Fruit fly (Drosophila melanogaster) whole organism, prepupa: ENCODE data around the gene nkd.
A peak's percentile ranks its signal among the peaks of the same experiment; 100 is the strongest.

Experiments
- CG10631 ChIP-seq: fragments of 200-800 bp; sonication (Bioruptor generic); optimal IDR thresholded peaks from 2 replicates; lab custom pipeline; 2016; ENCODE audit warnings: missing biosample characterization, missing genetic modification characterization
- CG10669 ChIP-seq: fragments of 200-800 bp; sonication (Bioruptor generic); optimal IDR thresholded peaks from 3 replicates; lab custom pipeline; 2018; ENCODE audit warnings: missing biosample characterization, mild to moderate bottlenecking, missing genetic modification characterization, moderate library complexity
- CG11294 ChIP-seq: fragments of 200-800 bp; sonication (Bioruptor generic); IDR thresholded peaks from 2 replicates; pipeline ENCODE4 v1.3.6; 2022; ENCODE audit warnings: missing biosample characterization, missing genetic modification characterization
- CG11762 ChIP-seq: fragments of 200-800 bp; sonication (Bioruptor generic); optimal IDR thresholded peaks from 3 replicates; lab custom pipeline; 2016; ENCODE audit warnings: missing biosample characterization, missing genetic modification characterization; ENCODE audit not compliant: insufficient read depth
- CG11902 ChIP-seq: fragments of 200-800 bp; sonication (Bioruptor generic); optimal IDR thresholded peaks from 3 replicates; lab custom pipeline; 2016; ENCODE audit warnings: missing biosample characterization, missing genetic modification characterization
- CG15336 ChIP-seq: fragments of 200-800 bp; sonication (Bioruptor generic); IDR thresholded peaks from 2 replicates; pipeline ENCODE4 v1.3.6; 2022; ENCODE audit warnings: missing biosample characterization, missing genetic modification characterization
- CG1621 ChIP-seq: fragments of 200-800 bp; sonication (Bioruptor generic); optimal IDR thresholded peaks from 3 replicates; lab custom pipeline; 2018; ENCODE audit warnings: missing biosample characterization, mild to moderate bottlenecking, missing genetic modification characterization
- CG16779 ChIP-seq: fragments of 200-800 bp; sonication (Bioruptor generic); optimal IDR thresholded peaks from 3 replicates; lab custom pipeline; 2017; ENCODE audit warnings: missing biosample characterization, mild to moderate bottlenecking, missing genetic modification characterization
- CG3032 ChIP-seq: fragments of 200-800 bp; optimal IDR thresholded peaks from 2 replicates; lab custom pipeline; 2019; ENCODE audit warnings: missing biosample characterization, mild to moderate bottlenecking, missing genetic modification characterization, moderate library complexity
- CG31627 ChIP-seq: fragments of 200-800 bp; sonication (Bioruptor generic); optimal IDR thresholded peaks from 3 replicates; lab custom pipeline; 2016; ENCODE audit warnings: missing biosample characterization, missing genetic modification characterization
- CG32006 ChIP-seq: fragments of 200-800 bp; sonication (Bioruptor generic); optimal IDR thresholded peaks from 3 replicates; lab custom pipeline; 2017; ENCODE audit warnings: missing biosample characterization, mild to moderate bottlenecking, missing genetic modification characterization
- CG34406 ChIP-seq: fragments of 200-800 bp; sonication (Bioruptor generic); optimal IDR thresholded peaks from 3 replicates; lab custom pipeline; 2016; ENCODE audit warnings: missing biosample characterization, missing genetic modification characterization
- CG3919 ChIP-seq: fragments of 200-800 bp; sonication (Bioruptor generic); optimal IDR thresholded peaks from 3 replicates; lab custom pipeline; 2016; ENCODE audit warnings: missing biosample characterization, missing genetic modification characterization
- CG6163 ChIP-seq: fragments of 200-800 bp; sonication (Bioruptor generic); IDR thresholded peaks from 3 replicates; pipeline ENCODE4 v1.3.6; 2022; ENCODE audit warnings: missing biosample characterization, missing genetic modification characterization
- CG6276 ChIP-seq: fragments of 200-800 bp; sonication (Bioruptor generic); optimal IDR thresholded peaks from 2 replicates; lab custom pipeline; 2017; ENCODE audit warnings: missing biosample characterization, mild to moderate bottlenecking, missing genetic modification characterization
- CG6792 ChIP-seq: fragments of 200-800 bp; sonication (Bioruptor generic); optimal IDR thresholded peaks from 3 replicates; lab custom pipeline; 2016; ENCODE audit warnings: missing biosample characterization, missing genetic modification characterization
- CG6808 ChIP-seq: fragments of 200-800 bp; sonication (Bioruptor generic); optimal IDR thresholded peaks from 3 replicates; lab custom pipeline; 2017; ENCODE audit warnings: missing biosample characterization, missing genetic modification characterization, mild to moderate bottlenecking, moderate library complexity, missing genetic modification reagents
- CG6854 ChIP-seq: fragments of 200-800 bp; sonication (Bioruptor generic); optimal IDR thresholded peaks from 2 replicates; lab custom pipeline; 2017; ENCODE audit warnings: missing biosample characterization, mild to moderate bottlenecking, missing genetic modification characterization
- CG8119 ChIP-seq: fragments of 200-800 bp; sonication (Bioruptor generic); IDR thresholded peaks from 3 replicates; pipeline ENCODE4 v1.3.6; 2022; ENCODE audit warnings: missing biosample characterization, missing genetic modification characterization
- CG8319 ChIP-seq: fragments of 200-800 bp; sonication (Bioruptor generic); optimal IDR thresholded peaks from 3 replicates; lab custom pipeline; 2016; ENCODE audit warnings: missing biosample characterization, missing genetic modification characterization
- CG8632 ChIP-seq: fragments of 200-800 bp; sonication (Bioruptor generic); optimal IDR thresholded peaks from 3 replicates; lab custom pipeline; 2016; ENCODE audit warnings: missing biosample characterization, missing genetic modification characterization
- CG9139 ChIP-seq: fragments of 200-800 bp; sonication (Bioruptor generic); optimal IDR thresholded peaks from 3 replicates; lab custom pipeline; 2017; ENCODE audit warnings: missing biosample characterization, mild to moderate bottlenecking, missing genetic modification characterization
- Eip75B ChIP-seq: fragments of 200-800 bp; sonication (Bioruptor generic); optimal IDR thresholded peaks from 3 replicates; lab custom pipeline; 2016; ENCODE audit warnings: missing biosample characterization, missing genetic modification characterization
- Eip78C ChIP-seq: fragments of 200-800 bp; sonication (Bioruptor generic); peaks from one replicate; lab custom pipeline; 2016; ENCODE audit warnings: missing biosample characterization, missing genetic modification characterization
- Eip93F ChIP-seq: fragments of 200-800 bp; sonication (Bioruptor generic); optimal IDR thresholded peaks from 2 replicates; lab custom pipeline; 2016; ENCODE audit warnings: missing biosample characterization, mild to moderate bottlenecking, missing genetic modification characterization
- Ets21C ChIP-seq: fragments of 200-800 bp; sonication (Bioruptor generic); optimal IDR thresholded peaks from 3 replicates; lab custom pipeline; 2016; ENCODE audit warnings: missing biosample characterization, missing genetic modification characterization
- Ets96B ChIP-seq: fragments of 200-800 bp; optimal IDR thresholded peaks from 2 replicates; lab custom pipeline; 2019; ENCODE audit warnings: missing biosample characterization, mild to moderate bottlenecking, missing genetic modification characterization, moderate library complexity
- Gug ChIP-seq: fragments of 200-800 bp; sonication (Bioruptor generic); IDR thresholded peaks from 2 replicates; pipeline ENCODE4 v1.3.6; 2022; ENCODE audit warnings: missing biosample characterization, missing genetic modification characterization
- Hr38 ChIP-seq: sonication (Bioruptor generic); optimal IDR thresholded peaks from 2 replicates; lab custom pipeline; 2016; ENCODE audit warnings: missing biosample characterization, missing genetic modification characterization
- Hr39 ChIP-seq: fragments of 200-800 bp; sonication (Bioruptor generic); optimal IDR thresholded peaks from 2 replicates; lab custom pipeline; 2016; ENCODE audit warnings: missing biosample characterization, missing genetic modification characterization
- Hr4 ChIP-seq: fragments of 200-800 bp; sonication (Bioruptor generic); optimal IDR thresholded peaks from 3 replicates; lab custom pipeline; 2016; ENCODE audit warnings: missing biosample characterization, missing genetic modification characterization
- Lpt ChIP-seq: fragments of 200-800 bp; sonication (Bioruptor generic); optimal IDR thresholded peaks from 3 replicates; lab custom pipeline; 2016; ENCODE audit warnings: missing biosample characterization, missing genetic modification characterization
- Met ChIP-seq: fragments of 200-800 bp; sonication (Bioruptor generic); optimal IDR thresholded peaks from 3 replicates; lab custom pipeline; 2016; ENCODE audit warnings: missing biosample characterization, missing genetic modification characterization
- Smox ChIP-seq: fragments of 200-800 bp; sonication (Bioruptor generic); optimal IDR thresholded peaks from 3 replicates; lab custom pipeline; 2016; ENCODE audit warnings: missing biosample characterization, missing genetic modification characterization
- Sox102F ChIP-seq: fragments of 200-800 bp; sonication (Bioruptor generic); optimal IDR thresholded peaks from 2 replicates; lab custom pipeline; 2016; ENCODE audit warnings: missing biosample characterization, mild to moderate bottlenecking, missing genetic modification characterization
- Sox14 ChIP-seq: fragments of 200-800 bp; sonication (Bioruptor generic); optimal IDR thresholded peaks from 3 replicates; lab custom pipeline; 2016; ENCODE audit warnings: missing biosample characterization, missing genetic modification characterization
- achi ChIP-seq: fragments of 200-800 bp; sonication (Bioruptor generic); optimal IDR thresholded peaks from 3 replicates; lab custom pipeline; 2016; ENCODE audit warnings: missing biosample characterization, missing genetic modification characterization
- acj6 ChIP-seq: fragments of 200-800 bp; sonication (Bioruptor generic); optimal IDR thresholded peaks from 3 replicates; lab custom pipeline; 2016; ENCODE audit warnings: missing biosample characterization, missing genetic modification characterization
- dsx ChIP-seq: fragments of 200-800 bp; optimal IDR thresholded peaks from 3 replicates; lab custom pipeline; 2019; ENCODE audit warnings: missing biosample characterization, mild to moderate bottlenecking, missing genetic modification characterization, moderate library complexity; ENCODE audit not compliant: poor library complexity, severe bottlenecking
- eg ChIP-seq: fragments of 200-800 bp; sonication (Bioruptor generic); IDR thresholded peaks from 3 replicates; pipeline ENCODE4 v1.3.6; 2022; ENCODE audit warnings: missing biosample characterization, missing genetic modification characterization
- esn ChIP-seq: fragments of 200-800 bp; sonication (Bioruptor generic); optimal IDR thresholded peaks from 2 replicates; lab custom pipeline; 2016; ENCODE audit warnings: missing biosample characterization, mild to moderate bottlenecking, missing genetic modification characterization, moderate library complexity
- fd59A ChIP-seq: fragments of 200-800 bp; sonication (Bioruptor generic); optimal IDR thresholded peaks from 2 replicates; lab custom pipeline; 2017; ENCODE audit warnings: missing biosample characterization, mild to moderate bottlenecking, missing genetic modification characterization, missing genetic modification reagents
- fd85E ChIP-seq: fragments of 200-800 bp; sonication (Bioruptor generic); optimal IDR thresholded peaks from 3 replicates; lab custom pipeline; 2016; ENCODE audit warnings: missing biosample characterization, missing genetic modification characterization
- fkh ChIP-seq: fragments of 200-800 bp; sonication (Bioruptor generic); optimal IDR thresholded peaks from 3 replicates; lab custom pipeline; 2017; ENCODE audit warnings: missing biosample characterization, mild to moderate bottlenecking, missing genetic modification characterization, moderate library complexity
- lz ChIP-seq: fragments of 200-800 bp; sonication (Bioruptor generic); optimal IDR thresholded peaks from 3 replicates; lab custom pipeline; 2016; ENCODE audit warnings: missing biosample characterization, missing genetic modification characterization
- net ChIP-seq: fragments of 200-800 bp; sonication (Bioruptor generic); optimal IDR thresholded peaks from 3 replicates; lab custom pipeline; 2016; ENCODE audit warnings: missing biosample characterization, missing genetic modification characterization
- pdm3 ChIP-seq: fragments of 200-800 bp; sonication (Bioruptor generic); optimal IDR thresholded peaks from 3 replicates; lab custom pipeline; 2016; ENCODE audit warnings: missing biosample characterization, missing genetic modification characterization
- salr ChIP-seq, 2 experiments: fragments of 200-800 bp; sonication (Bioruptor generic); optimal IDR thresholded peaks; 3 replicates each; lab custom pipeline; 2016 to 2018; ENCODE audit warnings: missing biosample characterization in 2 of 2, missing genetic modification characterization in 2 of 2, mild to moderate bottlenecking in 1 of 2
- spab ChIP-seq: fragments of 200-800 bp; sonication (Bioruptor generic); optimal IDR thresholded peaks from 2 replicates; lab custom pipeline; 2017; ENCODE audit warnings: missing biosample characterization, mild to moderate bottlenecking, missing genetic modification characterization, missing genetic modification reagents
- ss ChIP-seq, 2 experiments: fragments of 200-800 bp; sonication (Bioruptor generic); optimal IDR thresholded peaks; 2 replicates in 1 of 2; 3 replicates in 1 of 2; lab custom pipeline; 2017 to 2018; ENCODE audit warnings: mild to moderate bottlenecking in 2 of 2, missing biosample characterization in 2 of 2, missing genetic modification characterization in 2 of 2, moderate library complexity in 1 of 2
- svp ChIP-seq: fragments of 200-800 bp; sonication (Bioruptor generic); peaks from one replicate; lab custom pipeline; 2016; ENCODE audit warnings: missing biosample characterization, missing genetic modification characterization
- topi ChIP-seq: fragments of 200-800 bp; sonication (Bioruptor generic); optimal IDR thresholded peaks from 3 replicates; lab custom pipeline; 2016; ENCODE audit warnings: missing biosample characterization, missing genetic modification characterization

nkd gene

DNA sequence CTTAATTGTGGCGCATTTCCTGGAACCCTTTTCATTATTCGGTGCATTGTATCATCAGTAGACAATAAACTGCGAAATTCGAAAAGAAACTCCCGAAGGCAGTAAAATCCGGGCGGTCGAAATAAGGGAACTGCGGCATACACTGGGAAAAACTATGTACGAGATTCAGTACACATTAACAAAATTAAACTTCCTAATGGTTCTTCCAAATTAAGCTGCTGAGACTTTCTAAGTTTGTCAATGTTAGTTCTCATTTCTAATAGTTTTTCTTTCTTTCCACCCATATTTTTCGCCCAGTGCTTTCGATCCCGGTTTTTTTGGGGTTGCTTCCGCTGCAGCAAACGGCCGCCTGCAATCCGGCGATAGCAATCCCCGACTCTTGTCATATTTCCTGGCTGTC lies 20.4 kb downstream of the nkd start:
- TF ChIP-seq Ets21C (GFP tag; lab: Kevin White, UChicago), result no peak
- peak; percentile 8 for TF ChIP-seq net (GFP tag; lab: Kevin White, UChicago)
- no peak for TF ChIP-seq dsx (GFP tag; lab: Kevin White, UChicago)
- peak; percentile 72 for TF ChIP-seq CG3919
- peak; percentile 8 for TF ChIP-seq pdm3
- TF ChIP-seq Eip93F (GFP tag; lab: Kevin White, UChicago), result no peak
- TF ChIP-seq CG6792, result peak; percentile 37
- peak; percentile 5 for TF ChIP-seq CG10631 (GFP tag; lab: Kevin White, UChicago)
- TF ChIP-seq svp, result peak; percentile 85
- TF ChIP-seq CG6808 (GFP tag; lab: Kevin White, UChicago), result peak; percentile 48
- 0 out of 2 replicates have a peak, but pooled peaks have one; percentile 20 for TF ChIP-seq CG15336 (GFP tag; lab: Robert Waterston, UW)
- TF ChIP-seq CG3032 (tag; lab: Kevin White, UChicago), result peak; percentile 43
- TF ChIP-seq esn (GFP tag; lab: Kevin White, UChicago), result peak; percentile 71
- TF ChIP-seq CG16779, result no peak
- TF ChIP-seq CG11762 (GFP tag; lab: Kevin White, UChicago), result peak; percentile 12
- peak; percentile 68 for TF ChIP-seq Hr39 (GFP tag; lab: Kevin White, UChicago)
- peak; percentile 46 for TF ChIP-seq Sox14 (GFP tag; lab: Kevin White, UChicago)
- no peak for TF ChIP-seq Hr38 (GFP tag; lab: Kevin White, UChicago)
- TF ChIP-seq fd59A (GFP tag; lab: Kevin White, UChicago), result no peak
- TF ChIP-seq Smox, result peak; percentile 66
- TF ChIP-seq salr (GFP tag; optimal IDR thresholded peaks at IDR 0.05; lab: Kevin White, UChicago), result no peak
- TF ChIP-seq CG8319, result peak; percentile 39
- TF ChIP-seq fd85E, result no peak
- TF ChIP-seq CG8119 (GFP tag; lab: Robert Waterston, UW), result no peak
- TF ChIP-seq Sox102F (GFP tag; lab: Kevin White, UChicago), result peak; percentile 76
- peak; percentile 7 for TF ChIP-seq CG1621
- TF ChIP-seq fkh (GFP tag; lab: Kevin White, UChicago), result no peak
- TF ChIP-seq Met (GFP tag; lab: Kevin White, UChicago), result peak; percentile 73
- TF ChIP-seq Hr4 (GFP tag; lab: Kevin White, UChicago), result peak; percentile 40
- no peak for TF ChIP-seq CG9139 (GFP tag; lab: Kevin White, UChicago)
- peak; percentile 43; the same call in 1 of the 3 replicates for TF ChIP-seq eg (GFP tag; lab: Robert Waterston, UW)
- TF ChIP-seq CG10669 (GFP tag; lab: Kevin White, UChicago), result peak; percentile 44
- TF ChIP-seq CG6854 (GFP tag; lab: Kevin White, UChicago), result peak; percentile 38
- TF ChIP-seq Eip78C (GFP tag; lab: Kevin White, UChicago), result peak; percentile 88
- TF ChIP-seq Lpt, result no peak
- TF ChIP-seq CG8632 (GFP tag; lab: Kevin White, UChicago), result peak; percentile 49
- peak; percentile 55 for TF ChIP-seq acj6
- TF ChIP-seq lz (GFP tag; lab: Kevin White, UChicago), result peak; percentile 46
- TF ChIP-seq CG34406 (GFP tag; lab: Kevin White, UChicago), result peak; percentile 50
- TF ChIP-seq Ets96B (tag; lab: Kevin White, UChicago), result peak; percentile 24
- TF ChIP-seq topi (GFP tag; lab: Kevin White, UChicago), result peak; percentile 72
- peak; percentile 19 for TF ChIP-seq Eip75B (GFP tag; lab: Kevin White, UChicago)
- TF ChIP-seq CG11902 (GFP tag; lab: Kevin White, UChicago), result no peak
- peak; percentile 49 for TF ChIP-seq achi (GFP tag; lab: Kevin White, UChicago)
- TF ChIP-seq CG6276 (GFP tag; lab: Kevin White, UChicago), result no peak
- no peak for TF ChIP-seq CG11294 (GFP tag; lab: Robert Waterston, UW)
- peak; percentile 79 for TF ChIP-seq CG6163 (GFP tag; lab: Robert Waterston, UW)
- no peak for TF ChIP-seq Gug (GFP tag; lab: Robert Waterston, UW)
- peak in 1 of 2 experiments; percentile 33 for TF ChIP-seq ss (GFP tag; optimal IDR thresholded peaks at IDR 0.05; lab: Kevin White, UChicago)
- TF ChIP-seq CG32006, result peak; percentile 50
- TF ChIP-seq spab (GFP tag; lab: Kevin White, UChicago), result peak; percentile 53
- peak; percentile 76 for TF ChIP-seq CG31627 (GFP tag; lab: Kevin White, UChicago)
